Worm (Caenorhabditis elegans) whole organism, early embryonic: ENCODE measurements around the gene Y5H2A.1.

Experiments
- B0310.2 ChIP-seq: sonication (generic microtip); optimal IDR thresholded peaks from 2 replicates; lab custom pipeline; 2016; ENCODE audit warnings: mild to moderate bottlenecking, missing genetic modification characterization, missing compliant biosample characterization
- F13C5.2 ChIP-seq: sonication (generic microtip); optimal IDR thresholded peaks from 2 replicates; lab custom pipeline; 2017; ENCODE audit warnings: mild to moderate bottlenecking, missing genetic modification characterization, inconsistent platforms, missing compliant biosample characterization
- aly-1 ChIP-seq: sonication (generic microtip); optimal IDR thresholded peaks from 2 replicates; lab custom pipeline; 2016; ENCODE audit warnings: missing genetic modification characterization, missing compliant biosample characterization
- ama-1 ChIP-seq: fragments of 150-350 bp; optimal IDR thresholded peaks from 2 replicates; lab custom pipeline; 2014
- ceh-13 ChIP-seq: fragments of 200-800 bp; sonication (Bioruptor generic); optimal IDR thresholded peaks from 2 replicates; lab custom pipeline; 2018; ENCODE audit warnings: mild to moderate bottlenecking, missing genetic modification characterization, missing compliant biosample characterization
- ceh-36 ChIP-seq: sonication (generic microtip); optimal IDR thresholded peaks from 2 replicates; lab custom pipeline; 2016; ENCODE audit warnings: missing genetic modification characterization, inconsistent platforms, missing compliant biosample characterization
- ets-7 ChIP-seq: sonication (generic microtip); optimal IDR thresholded peaks from 2 replicates; lab custom pipeline; 2016; ENCODE audit warnings: missing genotype, missing genetic modification characterization, missing compliant biosample characterization
- flt-1 ChIP-seq: fragments of 200-800 bp; sonication (Bioruptor generic); IDR thresholded peaks from 2 replicates; pipeline ENCODE4 v1.3.6; 2022; ENCODE audit warnings: missing genetic modification characterization, missing compliant biosample characterization
- hmbx-1 ChIP-seq: sonication (generic microtip); optimal IDR thresholded peaks from 2 replicates; lab custom pipeline; 2016; ENCODE audit warnings: mild to moderate bottlenecking, missing genetic modification characterization, missing compliant biosample characterization
- hmg-4 ChIP-seq: fragments of 200-800 bp; sonication (Bioruptor generic); optimal IDR thresholded peaks from 2 replicates; lab custom pipeline; 2018; ENCODE audit warnings: mild to moderate bottlenecking, missing genetic modification characterization, missing compliant biosample characterization
- hnd-1 ChIP-seq: sonication (generic microtip); optimal IDR thresholded peaks from 2 replicates; lab custom pipeline; 2016; ENCODE audit warnings: missing genetic modification characterization, missing compliant biosample characterization
- pes-1 ChIP-seq: fragments of 200-800 bp; sonication (Bioruptor generic); IDR thresholded peaks from 2 replicates; pipeline ENCODE4 v1.3.6; 2022; ENCODE audit warnings: missing genetic modification reagents, missing genetic modification characterization, missing compliant biosample characterization
- scrt-1 ChIP-seq: fragments of 200-800 bp; sonication (Bioruptor generic); IDR thresholded peaks from 2 replicates; pipeline ENCODE4 v1.3.6; 2022; ENCODE audit warnings: missing genetic modification characterization, missing compliant biosample characterization
- sea-1 ChIP-seq: fragments of 200-800 bp; sonication (Bioruptor generic); conservative IDR thresholded peaks from 2 replicates; pipeline ENCODE4 v1.3.6; 2022; ENCODE audit warnings: missing genetic modification characterization, missing compliant biosample characterization
- tbx-11 ChIP-seq: fragments of 200-800 bp; sonication (Bioruptor generic); IDR thresholded peaks from 2 replicates; pipeline ENCODE4 v1.3.6; 2022; ENCODE audit warnings: missing genetic modification characterization, missing compliant biosample characterization
- tbx-37 ChIP-seq: fragments of 200-800 bp; sonication (Bioruptor generic); conservative IDR thresholded peaks from 2 replicates; pipeline ENCODE4 v1.3.6; 2022; ENCODE audit warnings: missing genetic modification reagents, missing genetic modification characterization, missing compliant biosample characterization
- tra-4 ChIP-seq: sonication (generic microtip); optimal IDR thresholded peaks from 2 replicates; lab custom pipeline; 2017; ENCODE audit warnings: missing genetic modification characterization, missing compliant biosample characterization

Y5H2A.1 gene

DNA sequence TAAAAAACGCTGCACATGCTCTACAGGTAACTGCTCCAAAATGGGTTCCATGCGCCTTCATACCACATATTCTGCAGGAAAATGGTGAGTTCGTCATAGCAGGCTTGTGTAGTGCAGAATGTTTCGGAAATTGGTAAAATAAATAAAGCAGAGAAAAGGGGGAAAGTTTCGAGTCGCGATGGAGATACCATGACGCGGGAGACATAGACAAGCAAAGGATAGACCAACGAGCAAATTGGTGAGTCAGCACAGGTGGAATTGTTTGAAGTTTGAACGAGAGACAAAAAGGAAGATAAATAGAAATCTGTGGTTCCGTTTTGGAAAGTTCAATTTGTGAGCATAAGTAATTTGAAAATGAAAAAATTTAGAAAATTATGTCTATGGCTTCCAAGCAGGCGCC lies 18.7 kb upstream of the Y5H2A.1 start, which contains the start of gene nhr-225:
Gene nhr-225 (minus strand): TSS at position 146 of the 400 bp plus-strand sequence.
- no peak for TF ChIP-seq hmg-4
- no peak for TF ChIP-seq ets-7
- TF ChIP-seq flt-1 (GFP tag; lab: Robert Waterston, UW) = no peak
- no peak for TF ChIP-seq tbx-11 (GFP tag; lab: Robert Waterston, UW)
- TF ChIP-seq aly-1 = no peak
- no peak for TF ChIP-seq hnd-1 (tag; lab: Kevin White, UChicago)
- TF ChIP-seq sea-1 (GFP tag; lab: Robert Waterston, UW) = no peak
- TF ChIP-seq ama-1 (lab: Kevin White, UChicago) = no peak
- TF ChIP-seq scrt-1 (GFP tag; lab: Robert Waterston, UW) = no peak
- no peak for TF ChIP-seq tbx-37 (GFP tag; lab: Robert Waterston, UW)

DNA sequence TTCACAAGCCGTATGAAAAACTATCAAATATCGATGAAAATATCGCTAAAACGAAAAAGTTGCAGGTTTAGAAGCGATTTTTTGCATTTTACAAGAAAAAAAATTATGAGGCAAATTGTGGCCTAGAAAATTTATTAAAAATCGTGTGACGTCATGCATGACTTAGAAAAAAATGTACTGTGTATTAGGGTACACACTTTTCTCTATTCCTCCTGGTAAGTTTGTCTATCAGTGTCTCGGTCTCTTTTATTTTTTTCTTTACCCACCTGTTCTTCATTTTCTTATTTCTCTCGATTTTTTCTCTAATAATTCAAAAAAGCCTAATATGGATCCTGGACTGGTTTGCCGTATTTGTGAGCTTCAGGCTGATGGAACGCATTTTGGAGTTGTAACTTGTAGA lies 13.5 kb upstream of the Y5H2A.1 start, which contains the start of gene nhr-227:
Gene nhr-227 (plus strand): TSS at position 326 of the 400 bp plus-strand sequence.
- TF ChIP-seq hmg-4 = no peak
- no peak for TF ChIP-seq ets-7
- TF ChIP-seq B0310.2 (tag; lab: Kevin White, UChicago) = no peak
- TF ChIP-seq hnd-1 (tag; lab: Kevin White, UChicago) = no peak
- TF ChIP-seq ceh-36 (tag; lab: Kevin White, UChicago) = no peak
- no peak for TF ChIP-seq F13C5.2 (tag; lab: Kevin White, UChicago)
- no peak for TF ChIP-seq sea-1 (GFP tag; lab: Robert Waterston, UW)
- no peak for TF ChIP-seq ceh-13 (GFP tag; lab: Kevin White, UChicago)
- TF ChIP-seq hmbx-1 (tag; lab: Kevin White, UChicago) = no peak
- no peak for TF ChIP-seq scrt-1 (GFP tag; lab: Robert Waterston, UW)
- TF ChIP-seq pes-1 = no peak
- no peak for TF ChIP-seq ama-1 (lab: Kevin White, UChicago)
- no peak for TF ChIP-seq tra-4
- no peak for TF ChIP-seq flt-1 (GFP tag; lab: Robert Waterston, UW)
- TF ChIP-seq tbx-37 (GFP tag; lab: Robert Waterston, UW) = no peak
- no peak for TF ChIP-seq tbx-11 (GFP tag; lab: Robert Waterston, UW)
- TF ChIP-seq aly-1 = no peak

DNA sequence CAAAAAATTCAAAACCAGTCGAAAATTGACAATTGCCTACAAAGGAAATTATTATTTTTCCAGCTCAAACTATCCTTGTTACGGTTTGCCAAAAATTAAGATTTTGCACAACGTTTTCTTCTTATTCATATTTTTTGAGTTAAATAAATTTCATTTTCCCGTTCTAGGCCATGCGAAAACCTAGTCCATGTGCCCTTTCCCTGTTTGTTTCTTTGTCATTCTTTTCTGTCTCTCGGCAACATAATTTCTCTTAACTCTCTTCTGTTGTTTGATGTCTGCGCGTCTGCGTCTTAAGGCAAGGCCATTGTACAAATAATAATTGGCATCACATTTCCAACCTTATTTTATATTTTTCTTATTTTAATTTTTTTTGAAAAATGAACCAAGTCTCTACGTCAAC lies 9.8 kb upstream of the Y5H2A.1 start, which contains the start of gene nhr-228:
Gene nhr-228 (plus strand): TSS at position 261 of the 400 bp plus-strand sequence.
- no peak for TF ChIP-seq hmbx-1 (tag; lab: Kevin White, UChicago)
- no peak for TF ChIP-seq ama-1 (lab: Kevin White, UChicago)
- no peak for TF ChIP-seq hnd-1 (tag; lab: Kevin White, UChicago)
- TF ChIP-seq sea-1 (GFP tag; lab: Robert Waterston, UW) = no peak
- no peak for TF ChIP-seq ceh-13 (GFP tag; lab: Kevin White, UChicago)
- TF ChIP-seq B0310.2 (tag; lab: Kevin White, UChicago) = no peak

DNA sequence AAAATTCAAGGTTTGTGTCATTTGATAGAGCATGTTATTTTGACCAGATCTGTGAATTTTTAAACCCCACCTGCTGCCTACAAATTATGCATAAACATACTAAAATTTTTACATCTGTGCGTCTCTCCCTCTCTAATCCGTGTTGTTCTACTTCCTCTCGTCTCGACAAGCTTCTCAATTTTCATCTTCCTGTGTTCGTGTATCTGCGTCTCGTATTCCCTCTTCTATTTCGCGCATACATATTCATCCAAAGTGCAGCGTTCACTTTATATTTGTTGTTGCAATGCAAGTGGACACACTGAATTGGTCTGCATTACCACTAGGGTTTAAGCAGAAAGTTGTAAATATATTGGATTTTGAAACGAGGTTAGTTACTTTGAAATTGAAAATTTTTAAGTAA lies 6.9 kb upstream of the Y5H2A.1 start, which contains the start of gene fbxa-137:
Gene fbxa-137 (plus strand): TSS at position 274 of the 400 bp plus-strand sequence.
- TF ChIP-seq hmg-4 = no peak
- TF ChIP-seq B0310.2 (tag; lab: Kevin White, UChicago) = no peak
- TF ChIP-seq tbx-37 (GFP tag; lab: Robert Waterston, UW) = no peak
- TF ChIP-seq scrt-1 (GFP tag; lab: Robert Waterston, UW) = no peak
- no peak for TF ChIP-seq pes-1
- TF ChIP-seq hnd-1 (tag; lab: Kevin White, UChicago) = no peak
- no peak for TF ChIP-seq ets-7
- TF ChIP-seq sea-1 (GFP tag; lab: Robert Waterston, UW) = no peak
- TF ChIP-seq ceh-13 (GFP tag; lab: Kevin White, UChicago) = no peak
- TF ChIP-seq tbx-11 (GFP tag; lab: Robert Waterston, UW) = no peak
- TF ChIP-seq F13C5.2 (tag; lab: Kevin White, UChicago) = no peak

DNA sequence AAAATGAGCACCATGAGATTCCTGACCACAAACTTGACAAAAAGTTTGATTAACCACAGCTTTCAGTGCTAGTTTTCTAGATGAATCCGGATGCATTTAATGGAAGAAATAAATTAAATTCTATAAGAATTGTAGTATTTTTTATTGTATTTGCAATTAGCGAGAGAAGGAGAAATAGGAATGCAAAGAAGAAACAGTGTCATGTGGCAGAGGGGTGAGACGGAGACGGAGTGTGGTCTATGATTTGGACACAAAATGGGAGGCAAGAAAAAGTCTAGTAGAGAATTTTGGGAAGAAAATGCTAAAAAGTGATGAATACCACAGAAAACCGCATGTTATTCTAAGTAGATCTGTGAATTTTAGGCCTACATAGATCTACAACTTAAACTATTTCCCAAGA lies 6.4 kb upstream of the Y5H2A.1 start, which contains the start of gene nhr-59:
Gene nhr-59 (minus strand): TSS at position 214 of the 400 bp plus-strand sequence.
- no peak for TF ChIP-seq tbx-37 (GFP tag; lab: Robert Waterston, UW)
- no peak for TF ChIP-seq pes-1
- no peak for TF ChIP-seq tbx-11 (GFP tag; lab: Robert Waterston, UW)
- TF ChIP-seq B0310.2 (tag; lab: Kevin White, UChicago) = no peak
- no peak for TF ChIP-seq scrt-1 (GFP tag; lab: Robert Waterston, UW)
- TF ChIP-seq flt-1 (GFP tag; lab: Robert Waterston, UW) = no peak
- no peak for TF ChIP-seq sea-1 (GFP tag; lab: Robert Waterston, UW)
- TF ChIP-seq hnd-1 (tag; lab: Kevin White, UChicago) = no peak
- no peak for TF ChIP-seq F13C5.2 (tag; lab: Kevin White, UChicago)
- TF ChIP-seq hmbx-1 (tag; lab: Kevin White, UChicago) = no peak
- no peak for TF ChIP-seq ceh-36 (tag; lab: Kevin White, UChicago)
- TF ChIP-seq hmg-4 = no peak

DNA sequence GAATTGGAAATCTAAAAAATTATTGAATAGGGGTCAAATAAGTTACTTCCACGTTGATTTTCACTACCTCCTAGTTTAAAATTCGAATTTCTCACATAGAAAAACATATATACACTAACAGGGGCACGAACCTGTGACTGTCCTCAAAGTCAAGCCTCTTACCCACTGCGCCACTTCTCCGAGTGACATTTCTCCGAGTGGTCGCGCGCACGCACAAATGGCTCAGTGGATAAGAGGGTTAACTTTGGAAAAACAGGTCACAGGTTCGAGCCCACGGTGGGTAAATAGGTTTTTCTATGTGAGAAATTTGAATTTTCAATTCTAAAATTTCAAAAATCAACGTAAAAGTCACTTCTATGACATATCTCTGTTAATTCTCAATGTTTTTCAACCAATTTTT lies 5.6 kb upstream of the Y5H2A.1 start:
- TF ChIP-seq ama-1 (lab: Kevin White, UChicago) = no peak
- no peak for TF ChIP-seq tbx-37 (GFP tag; lab: Robert Waterston, UW)
- TF ChIP-seq hmg-4 = no peak
- no peak for TF ChIP-seq ceh-13 (GFP tag; lab: Kevin White, UChicago)
- no peak for TF ChIP-seq scrt-1 (GFP tag; lab: Robert Waterston, UW)
- no peak for TF ChIP-seq ceh-36 (tag; lab: Kevin White, UChicago)
- TF ChIP-seq aly-1 = no peak
- no peak for TF ChIP-seq tbx-11 (GFP tag; lab: Robert Waterston, UW)
- TF ChIP-seq sea-1 (GFP tag; lab: Robert Waterston, UW) = no peak
- no peak for TF ChIP-seq hnd-1 (tag; lab: Kevin White, UChicago)
- TF ChIP-seq flt-1 (GFP tag; lab: Robert Waterston, UW) = no peak
- no peak for TF ChIP-seq B0310.2 (tag; lab: Kevin White, UChicago)
- no peak for TF ChIP-seq tra-4
- no peak for TF ChIP-seq hmbx-1 (tag; lab: Kevin White, UChicago)

DNA sequence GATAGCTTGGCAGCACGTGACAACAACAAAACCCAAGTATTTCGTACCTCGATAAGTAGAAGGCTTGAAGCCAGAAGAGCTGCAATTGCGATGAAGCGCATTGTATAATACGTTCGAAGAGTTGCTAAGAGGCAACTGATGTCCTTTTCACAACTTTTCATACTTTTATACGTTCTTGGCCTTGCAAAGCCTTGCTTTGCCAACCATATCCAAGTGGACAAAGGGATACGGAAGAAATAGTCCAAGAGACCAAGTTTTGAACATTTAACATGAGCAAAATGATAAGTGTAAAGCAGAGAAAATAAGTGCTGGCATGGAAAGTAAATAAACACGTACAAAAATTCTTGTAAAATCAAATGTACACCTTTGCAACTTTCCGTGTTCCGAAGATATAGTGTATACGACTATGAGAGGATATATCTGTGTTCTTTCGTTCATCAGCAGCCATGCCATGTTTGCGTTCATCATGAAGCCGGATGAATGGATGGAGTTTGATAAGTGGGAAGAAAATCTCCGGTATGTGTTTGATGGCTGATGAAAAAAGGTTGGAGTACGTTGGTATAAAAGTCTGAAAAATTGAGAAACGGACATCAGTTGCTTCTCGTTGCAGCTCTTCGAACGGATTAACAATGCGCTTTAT lies 2.7 kb upstream of the Y5H2A.1 start, which contains the start of the genes Y5H2A.4 and abu-4:
Gene Y5H2A.4 (minus strand): TSS at position 101 of the 640 bp plus-strand sequence.
Gene abu-4 (plus strand): TSS at position 590 of the 640 bp plus-strand sequence.
- no peak for TF ChIP-seq ceh-36 (tag; lab: Kevin White, UChicago)
- no peak for TF ChIP-seq tra-4
- no peak for TF ChIP-seq ama-1 (lab: Kevin White, UChicago)
- no peak for TF ChIP-seq hmbx-1 (tag; lab: Kevin White, UChicago)
- no peak for TF ChIP-seq aly-1
- no peak for TF ChIP-seq scrt-1 (GFP tag; lab: Robert Waterston, UW)
- no peak for TF ChIP-seq ceh-13 (GFP tag; lab: Kevin White, UChicago)
- TF ChIP-seq hmg-4 = no peak
- TF ChIP-seq hnd-1 (tag; lab: Kevin White, UChicago) = no peak
- no peak for TF ChIP-seq flt-1 (GFP tag; lab: Robert Waterston, UW)
- TF ChIP-seq sea-1 (GFP tag; lab: Robert Waterston, UW) = no peak
- TF ChIP-seq B0310.2 (tag; lab: Kevin White, UChicago) = no peak
- TF ChIP-seq pes-1 = no peak
- TF ChIP-seq F13C5.2 (tag; lab: Kevin White, UChicago) = no peak
- TF ChIP-seq ets-7 = no peak
